Worm (Caenorhabditis elegans) whole organism, young adult: ENCODE results near the gene sra-39.

Source experiments
- B0019.2 ChIP-seq: fragments of 200-800 bp; sonication (Bioruptor generic); conservative IDR thresholded peaks from 2 replicates; pipeline ENCODE4 v1.3.6; 2022; ENCODE audit warnings: missing genetic modification reagents, missing genetic modification characterization, missing compliant biosample characterization
- B0261.1 ChIP-seq: sonication (generic microtip); optimal IDR thresholded peaks from 2 replicates; lab custom pipeline; 2016; ENCODE audit warnings: mild to moderate bottlenecking, missing genetic modification characterization, moderate library complexity, missing compliant biosample characterization
- B0336.3 ChIP-seq: fragments of 200-800 bp; sonication (Bioruptor generic); IDR thresholded peaks from 2 replicates; pipeline ENCODE4 v1.3.6; 2022; ENCODE audit warnings: missing genetic modification characterization, missing compliant biosample characterization
- F22D6.2 ChIP-seq: sonication (generic microtip); optimal IDR thresholded peaks from 2 replicates; lab custom pipeline; 2016; ENCODE audit warnings: mild to moderate bottlenecking, missing genetic modification characterization, missing compliant biosample characterization
- F33H1.4 ChIP-seq: fragments of 200-800 bp; sonication (Bioruptor generic); IDR thresholded peaks from 2 replicates; pipeline ENCODE4 v1.3.6; 2022; ENCODE audit warnings: missing genetic modification reagents, missing genetic modification characterization, missing compliant biosample characterization
- F37B4.10 ChIP-seq: fragments of 200-800 bp; sonication (Bioruptor generic); IDR thresholded peaks from 2 replicates; pipeline ENCODE4 v1.3.6; 2022; ENCODE audit warnings: missing genetic modification characterization, missing compliant biosample characterization
- F49E8.2 ChIP-seq: sonication (generic microtip); optimal IDR thresholded peaks from 3 replicates; lab custom pipeline; 2017; ENCODE audit warnings: missing genetic modification characterization, mild to moderate bottlenecking, missing compliant biosample characterization, antibody characterized with exemption, moderate library complexity; ENCODE audit not compliant: insufficient read depth
- F57C9.4 ChIP-seq: sonication (generic microtip); optimal IDR thresholded peaks from 2 replicates; lab custom pipeline; 2017; ENCODE audit warnings: mild to moderate bottlenecking, missing genetic modification characterization, missing compliant biosample characterization
- T26A5.8 ChIP-seq: sonication (generic microtip); optimal IDR thresholded peaks from 2 replicates; lab custom pipeline; 2016; ENCODE audit warnings: missing genetic modification characterization, missing compliant biosample characterization
- Y67H2A.10 ChIP-seq: fragments of 200-800 bp; sonication (Bioruptor generic); conservative IDR thresholded peaks from 2 replicates; pipeline ENCODE4 v1.3.6; 2022; ENCODE audit warnings: missing genetic modification reagents, missing genetic modification characterization, missing compliant biosample characterization
- ZK185.1 ChIP-seq: sonication (generic microtip); optimal IDR thresholded peaks from 2 replicates; lab custom pipeline; 2016; ENCODE audit warnings: mild to moderate bottlenecking, missing genetic modification characterization, missing compliant biosample characterization; ENCODE audit not compliant: poor library complexity, severe bottlenecking
- ama-1 ChIP-seq, 3 experiments: fragments of 150-350 bp in 1 of 3; sonication (generic microtip) in 2 of 3; optimal IDR thresholded peaks; 2 replicates each; lab custom pipeline; 2014 to 2018; ENCODE audit warnings: missing biosample characterization in 2 of 3, missing genetic modification characterization in 2 of 3, missing genetic modification reagents in 2 of 3
- attf-5 ChIP-seq: fragments of 200-800 bp; sonication (Bioruptor generic); optimal IDR thresholded peaks from 2 replicates; lab custom pipeline; 2018; ENCODE audit warnings: mild to moderate bottlenecking, missing genetic modification characterization, missing compliant biosample characterization
- bed-2 ChIP-seq: fragments of 200-800 bp; sonication (Bioruptor generic); IDR thresholded peaks from 2 replicates; pipeline ENCODE4 v1.3.6; 2022; ENCODE audit warnings: missing genetic modification reagents, missing genetic modification characterization, missing compliant biosample characterization
- ceh-79 ChIP-seq: sonication (generic microtip); optimal IDR thresholded peaks from 2 replicates; lab custom pipeline; 2017; ENCODE audit warnings: mild to moderate bottlenecking, missing genetic modification characterization, missing compliant biosample characterization
- ceh-91 ChIP-seq: fragments of 200-800 bp; sonication (Bioruptor generic); IDR thresholded peaks from 2 replicates; pipeline ENCODE4 v1.3.6; 2022; ENCODE audit warnings: missing genetic modification reagents, missing genetic modification characterization, missing compliant biosample characterization
- die-1 ChIP-seq: sonication (generic microtip); optimal IDR thresholded peaks from 2 replicates; lab custom pipeline; 2016; ENCODE audit warnings: missing genotype, mild to moderate bottlenecking, missing genetic modification characterization, missing compliant biosample characterization
- dpff-1 ChIP-seq: sonication (generic microtip); optimal IDR thresholded peaks from 2 replicates; lab custom pipeline; 2017; ENCODE audit warnings: mild to moderate bottlenecking, missing genetic modification characterization, missing compliant biosample characterization
- dpl-1 ChIP-seq: fragments of 150-350 bp; optimal IDR thresholded peaks from 2 replicates; lab custom pipeline; 2014; ENCODE audit warnings: missing biosample characterization, missing genetic modification reagents, missing genetic modification characterization
- efl-1 ChIP-seq: fragments of 150-350 bp; optimal IDR thresholded peaks from 2 replicates; lab custom pipeline; 2014; ENCODE audit warnings: missing biosample characterization, missing genetic modification reagents, missing genetic modification characterization
- ekl-4 ChIP-seq: fragments of 200-800 bp; sonication (Bioruptor generic); IDR thresholded peaks from 2 replicates; pipeline ENCODE4 v1.3.6; 2022; ENCODE audit warnings: missing genetic modification reagents, missing genetic modification characterization, missing compliant biosample characterization
- gei-17 ChIP-seq: fragments of 200-800 bp; sonication (Bioruptor generic); optimal IDR thresholded peaks from 2 replicates; lab custom pipeline; 2018; ENCODE audit warnings: mild to moderate bottlenecking, missing genetic modification characterization, missing compliant biosample characterization
- hmg-1.2 ChIP-seq: fragments of 200-800 bp; sonication (Bioruptor generic); IDR thresholded peaks from 2 replicates; pipeline ENCODE4 v1.3.6; 2022; ENCODE audit warnings: missing genetic modification reagents, missing genetic modification characterization, missing compliant biosample characterization
- hmg-20 ChIP-seq: fragments of 200-800 bp; sonication (Bioruptor generic); IDR thresholded peaks from 2 replicates; pipeline ENCODE4 v1.3.6; 2022; ENCODE audit warnings: missing genetic modification reagents, missing genetic modification characterization, missing compliant biosample characterization
- lag-1 ChIP-seq: fragments of 200-800 bp; sonication (Bioruptor generic); IDR thresholded peaks from 2 replicates; pipeline ENCODE4 v1.3.6; 2022; ENCODE audit warnings: missing genetic modification reagents, missing genetic modification characterization, missing compliant biosample characterization
- lin-35 ChIP-seq, 3 experiments: fragments of 150-350 bp in 2 of 3; sonication (generic microtip) in 1 of 3; optimal IDR thresholded peaks; 2 replicates each; lab custom pipeline; 2014 to 2018; ENCODE audit warnings: missing biosample characterization in 3 of 3, missing genetic modification characterization in 3 of 3, missing genetic modification reagents in 3 of 3
- lsy-27 ChIP-seq: sonication (generic microtip); optimal IDR thresholded peaks from 2 replicates; lab custom pipeline; 2017; ENCODE audit warnings: missing genetic modification characterization, mild to moderate bottlenecking, missing compliant biosample characterization, antibody characterized with exemption, missing genotype, borderline replicate concordance; ENCODE audit not compliant: insufficient read depth
- madf-10 ChIP-seq: sonication (generic microtip); optimal IDR thresholded peaks from 2 replicates; lab custom pipeline; 2016; ENCODE audit warnings: mild to moderate bottlenecking, missing genetic modification characterization, missing compliant biosample characterization
- madf-6 ChIP-seq: fragments of 200-800 bp; sonication (Bioruptor generic); IDR thresholded peaks from 2 replicates; pipeline ENCODE4 v1.3.6; 2022; ENCODE audit warnings: missing genetic modification reagents, missing genetic modification characterization, missing compliant biosample characterization
- nfyb-1 ChIP-seq: fragments of 200-800 bp; sonication (Bioruptor generic); IDR thresholded peaks from 2 replicates; pipeline ENCODE4 v1.3.6; 2022; ENCODE audit warnings: missing genetic modification reagents, missing genetic modification characterization, missing compliant biosample characterization
- nhr-179 ChIP-seq: sonication (generic microtip); optimal IDR thresholded peaks from 2 replicates; lab custom pipeline; 2016; ENCODE audit warnings: mild to moderate bottlenecking, missing genetic modification characterization, missing compliant biosample characterization
- nhr-80 ChIP-seq: sonication (generic microtip); optimal IDR thresholded peaks from 2 replicates; lab custom pipeline; 2016; ENCODE audit warnings: missing genetic modification characterization, missing compliant biosample characterization
- nhr-90 ChIP-seq: sonication (generic microtip); optimal IDR thresholded peaks from 2 replicates; lab custom pipeline; 2016; ENCODE audit warnings: missing genotype, mild to moderate bottlenecking, missing genetic modification characterization, missing compliant biosample characterization
- pha-4 ChIP-seq: fragments of 150-350 bp; sonication (generic microtip); optimal IDR thresholded peaks from 2 replicates; lab custom pipeline; 2014; ENCODE audit warnings: missing biosample characterization, missing genetic modification reagents, missing genetic modification characterization
- rpc-1 ChIP-seq, 2 experiments: fragments of 150-350 bp in 1 of 2; sonication (generic microtip) in 1 of 2; optimal IDR thresholded peaks; 2 replicates each; lab custom pipeline; 2014 to 2018; ENCODE audit warnings: missing biosample characterization in 1 of 2, missing genetic modification characterization in 1 of 2, missing genetic modification reagents in 1 of 2, missing genotype in 1 of 2
- sdz-38 ChIP-seq: sonication (generic microtip); optimal IDR thresholded peaks from 2 replicates; lab custom pipeline; 2016; ENCODE audit warnings: missing genotype, missing genetic modification characterization, missing compliant biosample characterization
- snpc-4 ChIP-seq, 5 experiments: fragments of 150-350 bp in 1 of 5; sonication (generic microtip) in 4 of 5; optimal IDR thresholded peaks; 2 replicates each; lab custom pipeline; 2014 to 2018; ENCODE audit warnings: missing genetic modification characterization in 5 of 5, missing biosample characterization in 3 of 5, antibody characterized with exemption in 2 of 5, mild to moderate bottlenecking in 2 of 5, missing compliant biosample characterization in 2 of 5, missing genotype in 2 of 5, moderate library complexity in 2 of 5, missing genetic modification reagents in 1 of 5
- somi-1 ChIP-seq: fragments of 200-800 bp; sonication (Bioruptor generic); optimal IDR thresholded peaks from 2 replicates; lab custom pipeline; 2018; ENCODE audit warnings: mild to moderate bottlenecking, missing genetic modification characterization, missing compliant biosample characterization
- unc-130 ChIP-seq: sonication (generic microtip); optimal IDR thresholded peaks from 2 replicates; lab custom pipeline; 2016; ENCODE audit warnings: missing genetic modification reagents, missing genetic modification characterization, missing compliant biosample characterization
- ztf-25 ChIP-seq: fragments of 200-800 bp; sonication (Bioruptor generic); IDR thresholded peaks from 2 replicates; pipeline ENCODE4 v1.3.6; 2022; ENCODE audit warnings: missing genetic modification reagents, missing genetic modification characterization, missing compliant biosample characterization
- ztf-26 ChIP-seq: sonication (generic microtip); optimal IDR thresholded peaks from 2 replicates; lab custom pipeline; 2017; ENCODE audit warnings: missing genetic modification characterization, missing compliant biosample characterization
- ztf-3 ChIP-seq: fragments of 200-800 bp; sonication (Bioruptor generic); optimal IDR thresholded peaks from 2 replicates; lab custom pipeline; 2018; ENCODE audit warnings: mild to moderate bottlenecking, missing genetic modification characterization, missing compliant biosample characterization

The sra-39 gene

ce11 chrX:13917121-13917755, 14.0 kb upstream of the sra-39 start, which contains the start of gene ekl-5 (continued):
- TF ChIP-seq bed-2, result no peak
- no peak for TF ChIP-seq ZK185.1
- no peak for TF ChIP-seq F33H1.4
- no peak for TF ChIP-seq ceh-91 (GFP tag; lab: Robert Waterston, UW)
- TF ChIP-seq nhr-179 (tag; lab: Kevin White, UChicago), result no peak
- no peak for TF ChIP-seq pha-4 (tag; lab: Kevin White, UChicago)
- no peak for TF ChIP-seq Y67H2A.10 (GFP tag; lab: Robert Waterston, UW)
- 0 out of 2 replicates have a peak, but pooled peaks have one; percentile 4 for TF ChIP-seq hmg-20 (GFP tag; lab: Robert Waterston, UW)
- TF ChIP-seq lsy-27, result no peak
- no peak for TF ChIP-seq somi-1 (GFP tag; lab: Kevin White, UChicago)
- TF ChIP-seq F22D6.2, result no peak
- TF ChIP-seq ztf-26 (tag; lab: Kevin White, UChicago), result peak; percentile 18
- TF ChIP-seq F57C9.4, result no peak
- peak; percentile 92 for TF ChIP-seq hmg-1.2 (GFP tag; lab: Robert Waterston, UW)
- TF ChIP-seq B0019.2, result no peak
- no peak for TF ChIP-seq ama-1 (optimal IDR thresholded peaks at IDR 0.05; lab: Kevin White, UChicago)
- no peak for TF ChIP-seq ama-1 (GFP tag; optimal IDR thresholded peaks at IDR 0.05; lab: Kevin White, UChicago)
- TF ChIP-seq B0336.3 (GFP tag; lab: Robert Waterston, UW), result no peak
- peak; percentile 57 for TF ChIP-seq nhr-80 (tag; lab: Kevin White, UChicago)

- TF ChIP-seq snpc-4 (GFP tag; optimal IDR thresholded peaks at IDR 0.05; lab: Kevin White, UChicago) (no peak), snpc-4 (tag; optimal IDR thresholded peaks at IDR 0.05; lab: Kevin White, UChicago) (no peak), nfyb-1 (GFP tag; lab: Robert Waterston, UW) (no peak), unc-130 (GFP tag; lab: Kevin White, UChicago) (no peak), ZK185.1 (no peak), dpff-1 (tag; lab: Kevin White, UChicago) (no peak), B0019.2 (no peak), gei-17 (no peak), nhr-90 (no peak), die-1 (tag; lab: Kevin White, UChicago) (no peak), T26A5.8 (no peak), ztf-26 (tag; lab: Kevin White, UChicago) (no peak), madf-6 (GFP tag; lab: Robert Waterston, UW) (no peak)
These were observed 11.1 kb upstream of the sra-39 start, which contains the start of gene Y26E6A.2 for ce11 chrX:13914289-13914688. Gene Y26E6A.2 (minus strand): TSS chrX:13914389.

ce11 chrX:13913641-13914040, 10.4 kb upstream of the sra-39 start:
- TF ChIP-seq rpc-1 (optimal IDR thresholded peaks at IDR 0.05; lab: Kevin White, UChicago), result no peak
- no peak for TF ChIP-seq rpc-1 (tag; optimal IDR thresholded peaks at IDR 0.05; lab: Kevin White, UChicago)
- TF ChIP-seq nhr-179 (tag; lab: Kevin White, UChicago), result no peak
- TF ChIP-seq ama-1 (optimal IDR thresholded peaks at IDR 0.05; lab: Kevin White, UChicago), result no peak
- TF ChIP-seq ama-1 (GFP tag; optimal IDR thresholded peaks at IDR 0.05; lab: Kevin White, UChicago), result no peak
- no peak for TF ChIP-seq lag-1
- no peak for TF ChIP-seq efl-1 (GFP tag; lab: Kevin White, UChicago)
- no peak for TF ChIP-seq ekl-4 (GFP tag; lab: Robert Waterston, UW)
- no peak for TF ChIP-seq sdz-38
- no peak for TF ChIP-seq bed-2
- no peak for TF ChIP-seq ztf-25
- TF ChIP-seq F49E8.2 (tag; lab: Kevin White, UChicago), result no peak
- TF ChIP-seq dpl-1 (GFP tag; lab: Kevin White, UChicago), result no peak
- no peak for TF ChIP-seq ceh-79 (tag; lab: Kevin White, UChicago)
- no peak for TF ChIP-seq F37B4.10 (GFP tag; lab: Robert Waterston, UW)
- TF ChIP-seq ztf-3 (GFP tag; lab: Kevin White, UChicago), result no peak
- no peak for TF ChIP-seq lin-35 (GFP tag; optimal IDR thresholded peaks at IDR 0.05; lab: Kevin White, UChicago)
- TF ChIP-seq madf-10 (tag; lab: Kevin White, UChicago), result no peak
- TF ChIP-seq B0261.1 (tag; lab: Kevin White, UChicago), result no peak
- no peak for TF ChIP-seq attf-5 (GFP tag; lab: Kevin White, UChicago)
